Worm (Caenorhabditis elegans): ENCODE results near the gene twk-12.

Gene twk-12

ce11 chrV:10716865-10717713, 49.7 kb downstream of the twk-12 start:
- TF ChIP-seq pros-1 (tag; optimal IDR thresholded peaks at IDR 0.05) = no peak
- TF ChIP-seq sox-4 (tag; optimal IDR thresholded peaks at IDR 0.05) = no peak
- no peak for TF ChIP-seq che-1 (tag; optimal IDR thresholded peaks at IDR 0.05)
- peak; percentile 53 for TF ChIP-seq hlh-30 (tag; optimal IDR thresholded peaks at IDR 0.05; ENCODE audit: insufficient read depth)
- no peak for TF ChIP-seq ceh-9 (tag; optimal IDR thresholded peaks at IDR 0.05)
- TF ChIP-seq pha-4 (tag; optimal IDR thresholded peaks at IDR 0.05) = no peak
- TF ChIP-seq gmeb-2 (tag; optimal IDR thresholded peaks at IDR 0.05) = no peak
- no peak for TF ChIP-seq ahr-1 (tag; optimal IDR thresholded peaks at IDR 0.05)
- TF ChIP-seq ceh-18 (tag; optimal IDR thresholded peaks at IDR 0.05) = peak; percentile 42
- TF ChIP-seq dve-1 (tag; optimal IDR thresholded peaks at IDR 0.05) = no peak
- peak; percentile 32 for TF ChIP-seq ref-2 (tag; optimal IDR thresholded peaks at IDR 0.05)
- peak; percentile 63 for TF ChIP-seq tbx-2 (tag; optimal IDR thresholded peaks at IDR 0.05)
- no peak for TF ChIP-seq odd-2 (tag; optimal IDR thresholded peaks at IDR 0.05)
- peak; percentile 29 for TF ChIP-seq C38D4.7 (GFP tag; optimal IDR thresholded peaks at IDR 0.05)
- TF ChIP-seq ama-1 (optimal IDR thresholded peaks at IDR 0.05) = no peak
- TF ChIP-seq pha-2 (tag; optimal IDR thresholded peaks at IDR 0.05) = peak; percentile 56
- TF ChIP-seq ttx-3 (tag; optimal IDR thresholded peaks at IDR 0.05) = peak; percentile 20
- no peak for TF ChIP-seq ceh-45 (GFP tag; IDR thresholded peaks at IDR 0.05)
- TF ChIP-seq tbx-7 (tag; optimal IDR thresholded peaks at IDR 0.05) = no peak
- TF ChIP-seq mec-3 (tag; optimal IDR thresholded peaks at IDR 0.05; ENCODE audit: borderline replicate concordance) = no peak
- TF ChIP-seq unc-86 (tag; optimal IDR thresholded peaks at IDR 0.05) = no peak
- no peak for TF ChIP-seq ceh-6 (GFP tag; optimal IDR thresholded peaks at IDR 0.05)
- no peak for TF ChIP-seq ets-4 (tag; optimal IDR thresholded peaks at IDR 0.05)
- TF ChIP-seq rnt-1 (tag; optimal IDR thresholded peaks at IDR 0.05) = peak; percentile 2
- peak; percentile 1 for TF ChIP-seq C08G9.2 (tag; optimal IDR thresholded peaks at IDR 0.05)
- no peak for TF ChIP-seq unc-3 (GFP tag; conservative IDR thresholded peaks at IDR 0.05)
- TF ChIP-seq unc-3 (tag; optimal IDR thresholded peaks at IDR 0.05) = no peak
- no peak for TF ChIP-seq hlh-8 (tag; optimal IDR thresholded peaks at IDR 0.05)
- no peak for TF ChIP-seq ceh-30 (tag; optimal IDR thresholded peaks at IDR 0.05)
- TF ChIP-seq fkh-6 (tag; optimal IDR thresholded peaks at IDR 0.05) = peak; percentile 61
- TF ChIP-seq pax-1 (tag; optimal IDR thresholded peaks at IDR 0.05) = no peak
- peak; percentile 28 for TF ChIP-seq T23F11.4 (GFP tag; optimal IDR thresholded peaks at IDR 0.05)
- TF ChIP-seq pag-3 (tag; optimal IDR thresholded peaks at IDR 0.05; ENCODE audit: borderline replicate concordance) = peak; percentile 26
- no peak for TF ChIP-seq hlh-15 (tag; optimal IDR thresholded peaks at IDR 0.05)
- TF ChIP-seq K02D7.2 (tag; optimal IDR thresholded peaks at IDR 0.05) = no peak
- no peak for TF ChIP-seq nfya-1 (tag; optimal IDR thresholded peaks at IDR 0.05)
- TF ChIP-seq ceh-31 (tag; optimal IDR thresholded peaks at IDR 0.05) = peak; percentile 8
- no peak for TF ChIP-seq dmd-4 (tag; optimal IDR thresholded peaks at IDR 0.05; ENCODE audit: borderline replicate concordance)
- no peak for TF ChIP-seq zip-5 (tag; optimal IDR thresholded peaks at IDR 0.05)
- TF ChIP-seq sdc-2 (tag; optimal IDR thresholded peaks at IDR 0.05) = no peak
- TF ChIP-seq elt-4 (tag; optimal IDR thresholded peaks at IDR 0.05) = no peak
- TF ChIP-seq ceh-24 (tag; optimal IDR thresholded peaks at IDR 0.05) = no peak
- TF ChIP-seq fax-1 (tag; optimal IDR thresholded peaks at IDR 0.05) = no peak
- peak; percentile 27 for TF ChIP-seq ztf-16 (tag; optimal IDR thresholded peaks at IDR 0.05)
- peak; percentile 23 for TF ChIP-seq ceh-2 (tag; optimal IDR thresholded peaks at IDR 0.05)
- peak; percentile 2 for TF ChIP-seq F13H6.1 (tag; optimal IDR thresholded peaks at IDR 0.05)
- TF ChIP-seq elt-2 (tag; optimal IDR thresholded peaks at IDR 0.05) = no peak
- peak; percentile 44 for TF ChIP-seq unc-42 (tag; optimal IDR thresholded peaks at IDR 0.05)
- no peak for TF ChIP-seq sox-2 (GFP tag; IDR thresholded peaks at IDR 0.05)
- TF ChIP-seq lim-6 (tag; optimal IDR thresholded peaks at IDR 0.05) = no peak
- TF ChIP-seq Y22D7AL.16 (tag; optimal IDR thresholded peaks at IDR 0.05) = no peak
- TF ChIP-seq ceh-22 (tag; optimal IDR thresholded peaks at IDR 0.05) = peak; percentile 58
- no peak for TF ChIP-seq npax-4 (tag; optimal IDR thresholded peaks at IDR 0.05)

Measured in whole organism, late embryonic.